Worm (Caenorhabditis elegans): ENCODE data around the gene Y38H6C.16.

DNA sequence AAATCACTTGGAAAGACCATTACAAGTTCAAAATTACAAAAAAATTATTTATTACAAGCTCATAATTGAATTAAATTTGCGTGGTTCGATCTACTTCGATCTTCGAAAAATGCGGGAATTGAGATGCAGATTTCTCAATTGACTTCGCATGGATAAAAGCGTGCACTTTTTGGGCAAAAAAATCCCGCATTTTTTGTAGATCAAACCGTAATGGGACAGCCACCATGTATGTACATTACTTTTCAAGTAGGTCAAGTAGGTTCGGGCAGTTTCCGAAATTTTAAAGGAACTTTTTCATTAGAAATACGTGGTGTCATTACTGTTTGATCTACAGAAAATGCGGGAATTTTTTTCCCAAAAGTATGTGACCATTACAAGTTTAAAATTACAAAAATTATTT, 41.6 kb downstream of the Y38H6C.16 start:
- TF ChIP-seq him-1 (tag; optimal IDR thresholded peaks at IDR 0.05) (no peak), dao-5 (tag; optimal IDR thresholded peaks at IDR 0.05) (no peak)

Measured in whole organism, L4/young adult.